Worm (Caenorhabditis elegans) whole organism, L4 larva: Measurements from ENCODE around the gene srz-71.

ENCODE experiments used
- aly-2 ChIP-seq: sonication (generic microtip); optimal IDR thresholded peaks from 2 replicates; lab custom pipeline; 2018; ENCODE audit warnings: missing biosample characterization, missing genetic modification characterization
- lin-15B ChIP-seq: fragments of 150-350 bp; sonication (generic microtip); optimal IDR thresholded peaks from 3 replicates; lab custom pipeline; 2014; ENCODE audit warnings: missing biosample characterization, missing genetic modification characterization
- nhr-11 ChIP-seq: fragments of 150-350 bp; optimal IDR thresholded peaks from 2 replicates; lab custom pipeline; 2014; ENCODE audit warnings: missing biosample characterization, missing genetic modification characterization
- nhr-25 ChIP-seq: sonication (generic microtip); optimal IDR thresholded peaks from 2 replicates; lab custom pipeline; 2017; ENCODE audit warnings: missing genetic modification characterization, mild to moderate bottlenecking, missing compliant biosample characterization, antibody characterized with exemption, moderate library complexity, borderline replicate concordance; ENCODE audit not compliant: insufficient read depth
- nhr-28 ChIP-seq: fragments of 150-350 bp; optimal IDR thresholded peaks from 2 replicates; lab custom pipeline; 2014; ENCODE audit warnings: missing biosample characterization, missing genetic modification characterization
- pha-4 ChIP-seq, 2 experiments: fragments of 150-350 bp in 1 of 2; fragments of 200-800 bp in 1 of 2; sonication (Bioruptor generic) in 1 of 2; IDR thresholded peaks in 1 of 2; optimal IDR thresholded peaks in 1 of 2; 2 replicates each; pipeline versions ENCODE4 v1.3.6 to Lab custom; 2014 to 2022; ENCODE audit warnings: missing genetic modification characterization in 2 of 2, missing genetic modification reagents in 2 of 2, missing biosample characterization in 1 of 2, missing compliant biosample characterization in 1 of 2
- pqm-1 ChIP-seq: sonication (generic microtip); optimal IDR thresholded peaks from 2 replicates; lab custom pipeline; 2017; ENCODE audit warnings: missing biosample characterization, missing genetic modification characterization
- snpc-1.2 ChIP-seq: fragments of 200-800 bp; sonication (Bioruptor generic); IDR thresholded peaks from 2 replicates; pipeline ENCODE4 v1.3.6; 2022; ENCODE audit warnings: missing genetic modification reagents, missing genetic modification characterization, missing compliant biosample characterization
- snpc-4 ChIP-seq: fragments of 150-350 bp; optimal IDR thresholded peaks from 2 replicates; lab custom pipeline; 2014; ENCODE audit warnings: missing biosample characterization, missing genetic modification characterization
- unc-39 ChIP-seq: sonication (generic microtip); optimal IDR thresholded peaks from 2 replicates; lab custom pipeline; 2017; ENCODE audit warnings: missing biosample characterization, missing genetic modification characterization
- ztf-11 ChIP-seq: fragments of 150-350 bp; optimal IDR thresholded peaks from 2 replicates; lab custom pipeline; 2014; ENCODE audit warnings: missing biosample characterization, missing genetic modification characterization

ce11 chrIV:16320410-16320809, 12.3 kb upstream of the srz-71 start, which contains the start of gene K03D3.5:
- TF ChIP-seq aly-2 (tag; lab: Kevin White, UChicago), result no peak
- TF ChIP-seq lin-15B, result no peak
- TF ChIP-seq snpc-1.2 (GFP tag; lab: Robert Waterston, UW), result no peak
- no peak for TF ChIP-seq nhr-28 (tag; lab: Kevin White, UChicago)
- TF ChIP-seq nhr-25 (tag; lab: Kevin White, UChicago), result no peak
- no peak for TF ChIP-seq snpc-4 (tag; lab: Kevin White, UChicago)
- TF ChIP-seq pqm-1, result no peak
- TF ChIP-seq ztf-11 (tag; lab: Kevin White, UChicago), result no peak
- TF ChIP-seq unc-39 (tag; lab: Kevin White, UChicago), result no peak
- TF ChIP-seq nhr-11 (tag; lab: Kevin White, UChicago), result no peak
- no peak for TF ChIP-seq pha-4 (GFP tag; IDR thresholded peaks at IDR 0.05; lab: Robert Waterston, UW)
- TF ChIP-seq pha-4 (tag; optimal IDR thresholded peaks at IDR 0.05; lab: Kevin White, UChicago), result no peak
